Fruit fly (Drosophila melanogaster): ENCODE measurements around the gene Ugt35D1.

- TF ChIP-seq OdsH (GFP tag; optimal IDR thresholded peaks at IDR 0.05) (no peak), dac (GFP tag; optimal IDR thresholded peaks at IDR 0.05) (no peak), Gug (GFP tag; IDR thresholded peaks at IDR 0.05) (no peak), Eip93F (GFP tag; optimal IDR thresholded peaks at IDR 0.05) (no peak), CG10669 (GFP tag; optimal IDR thresholded peaks at IDR 0.05) (no peak), Blimp-1 (GFP tag; optimal IDR thresholded peaks at IDR 0.05) (no peak), spab (GFP tag; optimal IDR thresholded peaks at IDR 0.05) (no peak), CG4318 (GFP tag; optimal IDR thresholded peaks at IDR 0.05) (no peak)
Observed at dm6 chr3R:31435619-31436018, 40.5 kb upstream of the Ugt35D1 start.
